Fruit fly (Drosophila melanogaster): ENCODE data around the gene Mhcl.

Mhcl gene

DNA sequence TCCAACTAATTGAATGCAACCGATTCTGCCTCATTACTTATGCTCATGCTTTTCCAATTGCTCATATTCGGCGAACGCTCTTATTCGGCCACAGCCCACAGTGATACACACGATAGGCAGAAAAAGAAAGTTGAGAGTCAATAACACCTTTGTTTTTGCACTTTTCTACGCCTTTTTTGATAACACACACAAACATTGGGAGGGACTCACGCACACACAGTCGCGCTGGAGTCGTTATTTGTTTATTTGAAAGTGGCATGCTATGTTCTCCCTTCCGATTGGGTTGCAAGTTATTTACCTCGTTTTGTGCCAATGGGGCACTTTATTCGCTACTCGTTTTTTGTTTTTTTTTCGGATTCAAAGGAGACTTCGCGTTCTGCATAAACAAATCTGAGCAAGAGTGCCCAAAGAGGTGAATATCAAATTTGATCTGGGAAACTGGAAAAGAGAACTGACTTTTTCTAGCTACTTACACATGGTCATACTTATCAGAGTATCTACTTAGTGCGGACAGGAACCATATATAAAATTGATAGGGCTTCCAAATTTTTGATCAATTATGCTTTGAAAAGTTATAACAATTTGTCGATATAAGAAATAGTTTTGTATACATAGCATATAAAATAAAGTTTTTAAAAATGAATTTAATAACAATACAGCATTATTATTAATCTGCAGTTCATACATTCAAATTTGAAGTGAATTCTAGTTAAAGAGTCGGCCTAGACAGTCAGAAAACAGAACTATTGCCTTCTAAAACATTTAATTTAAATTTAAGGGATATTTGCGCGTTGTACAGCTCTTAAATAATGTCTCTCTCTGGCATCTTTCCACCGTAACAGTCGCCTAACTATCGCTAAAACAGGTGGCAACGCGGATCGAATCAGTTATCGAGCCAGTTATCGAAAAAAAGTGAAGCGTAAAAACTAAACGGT lies at the start of gene Mhcl, which contains the start of gene Akt:
TSS of gene Mhcl (minus strand) at position 429 of the 935 bp plus-strand sequence.
TSS of gene Akt (plus strand) at position 896 of the 935 bp plus-strand sequence.
- TF ChIP-seq usp (GFP tag; optimal IDR thresholded peaks at IDR 0.05) (no peak), Dll (optimal IDR thresholded peaks at IDR 0.05) (no peak), EcR (GFP tag; optimal IDR thresholded peaks at IDR 0.05) (no peak), psq (optimal IDR thresholded peaks at IDR 0.05) (no peak), pan (optimal IDR thresholded peaks at IDR 0.05) (no peak), CG8478 (optimal IDR thresholded peaks at IDR 0.05) (no peak)

DNA sequence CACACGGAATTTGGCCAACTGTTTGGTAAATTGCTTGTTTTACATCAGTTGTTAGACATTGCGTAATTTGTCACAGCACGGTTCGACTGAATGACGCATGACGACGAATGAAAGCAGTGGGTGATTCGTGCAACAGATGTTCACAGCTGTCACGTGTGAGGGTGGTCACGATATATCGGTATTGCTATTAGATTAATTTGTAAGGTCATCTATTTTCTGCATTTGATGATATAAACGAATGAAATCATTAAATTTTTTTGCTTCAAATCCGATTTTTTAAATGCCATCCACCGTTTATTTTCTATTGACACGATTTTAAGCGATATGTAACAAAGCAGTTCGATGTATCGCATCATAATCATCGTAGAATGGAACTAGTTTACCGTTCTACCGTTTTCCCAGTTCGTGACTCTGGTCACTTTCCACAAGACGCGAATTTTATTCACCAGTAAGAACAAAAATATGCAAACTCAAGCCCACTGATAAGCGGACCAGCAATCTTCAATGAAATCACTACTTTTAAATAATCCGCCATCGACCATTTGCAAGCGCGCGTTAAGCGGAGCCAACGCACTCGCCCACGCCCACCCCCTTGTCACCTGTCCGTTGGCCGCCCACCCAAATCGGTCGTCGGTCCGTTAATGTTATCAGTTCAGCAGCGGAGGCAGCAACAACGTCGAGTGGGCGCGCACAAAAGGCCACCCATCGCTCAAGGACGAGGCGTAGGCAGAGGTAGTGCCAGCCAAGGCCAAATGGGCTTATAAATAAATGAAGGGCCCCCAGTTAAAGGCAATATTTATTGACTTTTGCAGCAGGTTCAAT lies 48.3 kb upstream of the Mhcl start, which contains the start of the genes Mic26-27 and CG5916:
TSS of gene Mic26-27 (minus strand) at position 224 of the 822 bp plus-strand sequence.
TSS of gene CG5916 (plus strand) at position 398 of the 822 bp plus-strand sequence.
- TF ChIP-seq pan (optimal IDR thresholded peaks at IDR 0.05) (no peak), EcR (GFP tag; optimal IDR thresholded peaks at IDR 0.05) (no peak), Dll (optimal IDR thresholded peaks at IDR 0.05) (no peak)

DNA sequence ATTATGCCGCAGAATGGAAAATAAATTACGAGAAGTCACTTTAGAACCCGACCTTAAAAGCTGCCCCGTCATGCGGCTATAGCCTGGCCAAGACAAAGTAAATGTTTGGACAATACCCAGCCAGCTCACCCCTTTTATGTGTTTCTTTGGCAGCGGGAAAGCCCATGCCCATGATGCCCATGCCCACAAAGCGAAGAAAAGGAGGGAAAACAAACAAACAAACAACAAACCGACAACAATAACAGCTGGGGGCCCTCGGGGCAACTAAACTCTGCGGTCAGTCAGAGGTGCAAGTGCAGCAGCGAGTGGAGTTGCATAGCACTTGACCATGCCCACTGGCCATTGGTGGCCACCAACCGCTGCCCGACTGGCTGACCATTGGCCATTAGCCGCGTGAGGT lies 37.1 kb upstream of the Mhcl start:
- TF ChIP-seq usp (GFP tag; optimal IDR thresholded peaks at IDR 0.05) (no peak), EcR (GFP tag; optimal IDR thresholded peaks at IDR 0.05) (no peak), Dll (optimal IDR thresholded peaks at IDR 0.05) (no peak), pan (optimal IDR thresholded peaks at IDR 0.05) (no peak), CG8478 (optimal IDR thresholded peaks at IDR 0.05) (no peak), psq (optimal IDR thresholded peaks at IDR 0.05) (no peak)

DNA sequence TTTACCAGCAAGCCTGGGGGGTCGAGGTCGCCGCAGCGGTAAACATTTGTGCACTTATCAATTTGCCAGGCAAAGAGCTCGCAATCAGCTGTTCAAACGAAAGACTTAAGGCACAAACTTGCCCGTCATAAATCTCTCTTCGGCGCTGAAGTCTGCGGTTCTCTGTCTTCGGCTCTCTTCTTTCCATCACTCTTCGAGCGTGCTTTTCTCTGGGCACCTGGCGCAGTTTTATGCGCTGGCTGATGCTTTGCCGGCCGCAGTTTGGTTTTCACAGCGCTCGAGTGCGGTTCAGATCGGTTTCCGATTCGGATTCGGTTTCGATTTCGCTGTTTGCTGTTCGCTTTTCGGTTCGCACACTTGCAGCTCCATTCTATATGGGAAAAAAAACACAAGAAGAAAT lies 29.9 kb upstream of the Mhcl start:
- TF ChIP-seq usp (GFP tag; optimal IDR thresholded peaks at IDR 0.05) (no peak), CG8478 (optimal IDR thresholded peaks at IDR 0.05) (no peak), Dll (optimal IDR thresholded peaks at IDR 0.05) (no peak), EcR (GFP tag; optimal IDR thresholded peaks at IDR 0.05) (no peak), psq (optimal IDR thresholded peaks at IDR 0.05) (no peak), pan (optimal IDR thresholded peaks at IDR 0.05) (no peak)

DNA sequence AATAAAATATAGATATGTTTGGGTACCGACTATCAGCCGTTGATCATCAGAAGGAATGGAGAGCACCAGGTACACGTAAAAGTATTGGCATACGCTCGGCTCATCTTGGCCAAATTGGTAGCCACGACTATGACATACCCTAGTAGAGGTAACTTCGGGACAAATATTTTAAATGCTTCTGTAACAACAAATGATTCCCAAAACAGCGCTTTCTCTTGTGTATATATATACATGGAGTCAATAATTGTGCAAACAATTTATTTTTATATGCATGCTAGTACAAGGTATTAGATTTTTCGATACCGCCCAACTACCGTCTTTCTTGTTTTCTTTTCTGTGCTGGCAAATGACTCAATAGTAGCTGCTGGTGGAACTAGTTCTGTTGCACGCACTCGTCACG lies 20.9 kb upstream of the Mhcl start:
- TF ChIP-seq CG8478 (optimal IDR thresholded peaks at IDR 0.05) (no peak), usp (GFP tag; optimal IDR thresholded peaks at IDR 0.05) (no peak), pan (optimal IDR thresholded peaks at IDR 0.05) (no peak), EcR (GFP tag; optimal IDR thresholded peaks at IDR 0.05) (no peak), psq (optimal IDR thresholded peaks at IDR 0.05) (no peak), Dll (optimal IDR thresholded peaks at IDR 0.05) (no peak)

DNA sequence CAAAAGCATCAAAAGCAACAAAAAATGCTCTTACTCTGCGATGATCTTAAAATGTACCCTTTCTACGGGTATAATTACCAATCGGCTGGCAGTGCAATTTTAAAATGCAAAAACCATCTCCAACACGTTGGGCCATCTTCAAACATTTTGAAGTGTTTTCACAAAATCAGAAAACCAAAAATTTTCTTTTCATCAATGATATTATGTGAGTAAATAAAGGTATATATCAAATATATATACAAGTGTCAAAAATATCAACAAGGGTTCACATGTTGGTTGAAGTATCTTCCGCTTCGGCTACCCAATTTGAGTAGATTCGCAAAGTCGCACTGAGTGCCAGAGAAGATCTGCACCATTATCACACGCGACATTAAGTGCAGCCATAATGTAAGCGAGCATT lies 18.8 kb upstream of the Mhcl start:
- TF ChIP-seq CG8478 (optimal IDR thresholded peaks at IDR 0.05) (no peak), Dll (optimal IDR thresholded peaks at IDR 0.05) (no peak)

DNA sequence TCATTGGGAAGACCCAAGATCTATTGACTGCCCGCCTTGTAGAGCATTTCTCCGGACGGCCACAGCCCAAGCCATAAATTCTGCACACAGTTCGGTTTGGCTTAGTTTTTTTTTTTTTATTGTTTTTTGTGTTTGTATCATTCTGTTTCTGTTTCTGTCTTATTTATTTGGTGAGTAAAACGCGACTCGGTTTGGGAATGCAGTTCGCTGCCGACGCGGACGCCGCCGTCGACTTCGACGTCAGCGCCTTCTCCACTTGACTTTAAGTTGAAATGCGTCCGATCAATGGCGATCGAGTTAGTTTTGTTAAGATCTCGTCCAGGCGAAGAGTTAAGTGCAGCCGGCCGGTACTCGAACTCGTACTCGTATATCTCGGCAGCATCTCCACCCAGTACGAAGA lies 17.3 kb upstream of the Mhcl start, which contains the start of gene Sb:
TSS of gene Sb (plus strand) at position 301 of the 400 bp plus-strand sequence.
- TF ChIP-seq Dll (optimal IDR thresholded peaks at IDR 0.05) (no peak), pan (optimal IDR thresholded peaks at IDR 0.05) (no peak), EcR (GFP tag; optimal IDR thresholded peaks at IDR 0.05) (no peak), usp (GFP tag; optimal IDR thresholded peaks at IDR 0.05) (no peak), psq (optimal IDR thresholded peaks at IDR 0.05) (no peak), CG8478 (optimal IDR thresholded peaks at IDR 0.05) (no peak)

DNA sequence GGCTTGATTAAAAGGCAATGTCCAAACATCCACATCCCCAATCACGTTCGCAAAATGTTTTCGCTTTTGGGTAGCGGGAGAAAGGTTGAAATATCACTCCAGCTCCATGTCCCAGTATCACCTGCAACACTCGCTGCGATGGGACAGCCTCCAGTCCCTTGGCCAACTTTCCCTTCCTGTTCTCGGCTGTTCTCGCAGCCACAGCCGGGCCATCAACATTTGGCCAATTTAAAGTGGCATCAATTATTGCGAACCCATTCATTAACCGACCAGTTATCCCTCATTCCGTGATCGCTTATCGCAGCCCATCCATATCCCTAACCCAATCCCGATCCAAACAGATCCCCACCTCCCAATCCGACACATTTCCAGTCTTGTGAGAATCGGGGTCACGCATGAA lies 14.6 kb upstream of the Mhcl start:
- no peak for TF ChIP-seq EcR (GFP tag; optimal IDR thresholded peaks at IDR 0.05)
- no peak for TF ChIP-seq CG8478 (optimal IDR thresholded peaks at IDR 0.05)
- peak; percentile 54 for TF ChIP-seq Dll (optimal IDR thresholded peaks at IDR 0.05)
- TF ChIP-seq usp (GFP tag; optimal IDR thresholded peaks at IDR 0.05), result no peak

DNA sequence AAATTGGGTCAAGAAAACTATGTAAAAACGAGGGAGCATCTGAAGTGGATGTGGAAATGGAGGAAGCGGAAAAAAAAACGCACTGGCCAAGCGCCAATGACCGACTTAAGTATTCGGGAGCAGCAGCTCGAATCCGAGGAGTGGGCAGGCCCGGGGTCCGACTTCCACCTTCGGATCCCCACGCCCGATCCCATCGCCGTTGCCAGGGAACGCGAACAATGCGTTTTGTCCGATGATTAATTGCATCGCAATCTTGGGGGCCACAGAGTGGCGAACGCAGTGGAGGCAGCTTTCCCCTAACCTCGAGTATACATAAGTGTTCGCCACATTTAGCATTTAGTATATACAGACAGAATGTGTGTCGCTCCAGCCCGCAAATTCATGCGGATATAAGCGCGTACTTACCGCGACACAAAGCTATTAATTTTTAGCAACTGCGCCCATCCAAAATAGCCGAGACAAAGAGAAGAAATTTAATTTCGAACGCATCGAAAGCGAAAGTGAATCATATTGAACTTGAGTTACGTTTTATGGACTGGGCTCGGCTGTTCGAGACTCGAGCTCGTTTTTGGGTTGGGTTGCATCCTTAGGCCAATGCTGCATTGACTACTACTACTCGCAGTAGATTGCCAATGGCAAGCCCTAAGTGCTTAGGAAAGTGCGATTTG lies 7.4 kb upstream of the Mhcl start:
- TF ChIP-seq CG8478 (optimal IDR thresholded peaks at IDR 0.05) (no peak), Dll (optimal IDR thresholded peaks at IDR 0.05) (no peak), psq (optimal IDR thresholded peaks at IDR 0.05) (no peak), pan (optimal IDR thresholded peaks at IDR 0.05) (no peak), usp (GFP tag; optimal IDR thresholded peaks at IDR 0.05) (no peak), EcR (GFP tag; optimal IDR thresholded peaks at IDR 0.05) (no peak)

DNA sequence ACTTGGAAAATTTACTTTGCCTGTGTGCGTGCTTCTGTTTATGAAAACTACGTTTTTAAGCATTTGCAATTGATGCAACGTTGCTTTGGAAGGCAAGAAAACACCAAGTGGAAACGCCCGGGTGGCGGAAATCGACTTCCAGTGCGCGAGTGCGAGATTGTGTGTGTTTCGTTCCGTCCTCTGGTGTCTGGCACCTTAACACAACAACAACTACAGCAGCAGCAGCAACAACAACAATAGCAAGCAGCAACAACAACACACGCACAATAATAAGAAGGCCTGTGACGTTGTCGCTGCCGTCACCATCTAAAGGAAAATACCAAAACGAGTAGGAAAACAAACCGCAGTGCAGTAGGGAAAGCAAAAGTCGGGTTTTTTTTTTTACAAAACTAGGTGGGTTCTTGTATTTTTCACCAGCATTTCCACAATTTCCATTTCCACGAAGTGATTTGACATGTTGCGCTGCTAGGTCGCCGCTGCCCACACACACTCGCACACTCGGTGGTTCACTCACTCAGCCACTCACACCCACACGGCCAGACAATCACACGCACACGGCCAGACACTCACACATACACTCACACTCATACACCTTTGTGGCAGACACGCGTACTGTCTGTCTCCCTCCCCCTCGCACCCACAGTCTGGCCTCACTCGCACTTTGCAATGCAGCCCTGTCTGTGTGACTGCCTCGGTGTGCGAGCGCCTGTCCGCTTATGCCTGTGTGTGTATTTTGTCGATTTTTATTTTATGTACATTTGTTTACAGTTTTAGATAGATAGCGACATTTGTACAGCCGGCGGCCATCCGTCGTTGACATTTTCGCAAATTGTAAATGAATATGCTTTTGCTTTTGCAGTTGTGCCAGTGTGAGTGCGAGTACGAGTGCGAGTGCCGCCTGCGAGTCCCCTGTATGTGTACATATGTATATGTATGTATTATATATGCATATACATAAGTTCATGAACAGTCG lies 993 bp upstream of the Mhcl start:
- TF ChIP-seq usp (GFP tag; optimal IDR thresholded peaks at IDR 0.05) (no peak), pan (optimal IDR thresholded peaks at IDR 0.05) (no peak), CG8478 (optimal IDR thresholded peaks at IDR 0.05) (peak; percentile 95)

Measured in whole organism.